Fruit fly (Drosophila melanogaster) whole organism, pupa: ENCODE results near the gene CG4424.

Experiments used
- CG10348 ChIP-seq: fragments of 200-800 bp; sonication (Bioruptor generic); IDR thresholded peaks from 2 replicates; pipeline ENCODE4 v1.3.6; 2022; ENCODE audit warnings: missing biosample characterization, missing genetic modification characterization
- CG12605 ChIP-seq: fragments of 200-800 bp; sonication (Bioruptor generic); IDR thresholded peaks from 2 replicates; pipeline ENCODE4 v1.3.6; 2022; ENCODE audit warnings: missing biosample characterization, missing genetic modification characterization
- CG13204 ChIP-seq: fragments of 200-800 bp; sonication (Bioruptor generic); optimal IDR thresholded peaks from 2 replicates; lab custom pipeline; 2018; ENCODE audit warnings: missing biosample characterization, mild to moderate bottlenecking, missing genetic modification characterization, moderate library complexity
- CG14655 ChIP-seq: fragments of 200-800 bp; sonication (Bioruptor generic); optimal IDR thresholded peaks from 3 replicates; lab custom pipeline; 2017; ENCODE audit warnings: mild to moderate bottlenecking, missing biosample characterization, missing genetic modification reagents, missing genetic modification characterization
- CG15710 ChIP-seq: fragments of 200-800 bp; sonication (Bioruptor generic); optimal IDR thresholded peaks from 2 replicates; lab custom pipeline; 2018; ENCODE audit warnings: missing biosample characterization, mild to moderate bottlenecking, missing genetic modification characterization, moderate library complexity
- CG17806 ChIP-seq: fragments of 200-800 bp; sonication (Bioruptor generic); optimal IDR thresholded peaks from 2 replicates; lab custom pipeline; 2018; ENCODE audit warnings: missing biosample characterization, mild to moderate bottlenecking, missing genetic modification characterization, moderate library complexity
- CG32121 ChIP-seq: fragments of 200-800 bp; sonication (Bioruptor generic); IDR thresholded peaks from 2 replicates; pipeline ENCODE4 v1.3.6; 2022; ENCODE audit warnings: missing biosample characterization, missing genetic modification characterization
- CG34367 ChIP-seq: fragments of 200-800 bp; sonication (Bioruptor generic); optimal IDR thresholded peaks from 2 replicates; lab custom pipeline; 2018; ENCODE audit warnings: missing biosample characterization, mild to moderate bottlenecking, missing genetic modification characterization
- CG4496 ChIP-seq: fragments of 200-800 bp; sonication (Bioruptor generic); IDR thresholded peaks from 3 replicates; pipeline ENCODE4 v1.3.6; 2022; ENCODE audit warnings: missing biosample characterization, missing genetic modification characterization
- CG8159 ChIP-seq: fragments of 200-800 bp; sonication (Bioruptor generic); optimal IDR thresholded peaks from 3 replicates; lab custom pipeline; 2018; ENCODE audit warnings: missing biosample characterization, mild to moderate bottlenecking, missing genetic modification characterization, moderate library complexity
- CG8301 ChIP-seq: fragments of 200-800 bp; sonication (Bioruptor generic); optimal IDR thresholded peaks from 2 replicates; lab custom pipeline; 2018; ENCODE audit warnings: missing biosample characterization, mild to moderate bottlenecking, missing genetic modification characterization
- CG9948 ChIP-seq: fragments of 200-800 bp; sonication (Bioruptor generic); optimal IDR thresholded peaks from 2 replicates; lab custom pipeline; 2018; ENCODE audit warnings: missing biosample characterization, mild to moderate bottlenecking, missing genetic modification characterization, moderate library complexity
- D1 ChIP-seq: fragments of 200-800 bp; sonication (Bioruptor generic); optimal IDR thresholded peaks from 2 replicates; lab custom pipeline; 2018; ENCODE audit warnings: missing biosample characterization, mild to moderate bottlenecking, missing genetic modification characterization, moderate library complexity
- EcR ChIP-seq: fragments of 200-800 bp; sonication (Bioruptor generic); optimal IDR thresholded peaks from 3 replicates; lab custom pipeline; 2019; ENCODE audit warnings: missing biosample characterization, missing genetic modification characterization, mild to moderate bottlenecking, moderate library complexity, missing genetic modification reagents
- Ets98B ChIP-seq: fragments of 200-800 bp; sonication (Bioruptor generic); IDR thresholded peaks from 2 replicates; pipeline ENCODE4 v1.3.6; 2022; ENCODE audit warnings: missing biosample characterization, missing genetic modification characterization
- Pif1A ChIP-seq: fragments of 200-800 bp; sonication (Bioruptor generic); optimal IDR thresholded peaks from 3 replicates; lab custom pipeline; 2016; ENCODE audit warnings: missing biosample characterization, missing genetic modification characterization
- Pif1B ChIP-seq: fragments of 200-800 bp; sonication (Bioruptor generic); optimal IDR thresholded peaks from 3 replicates; lab custom pipeline; 2016; ENCODE audit warnings: missing biosample characterization, missing genetic modification characterization
- Snoo ChIP-seq: fragments of 200-800 bp; sonication (Bioruptor generic); optimal IDR thresholded peaks from 3 replicates; lab custom pipeline; 2017; ENCODE audit warnings: missing biosample characterization, mild to moderate bottlenecking, missing genetic modification characterization, inconsistent platforms
- fd96Ca ChIP-seq: fragments of 200-800 bp; sonication (Bioruptor generic); IDR thresholded peaks from 3 replicates; pipeline ENCODE4 v1.3.6; 2022; ENCODE audit warnings: missing biosample characterization, missing genetic modification characterization
- gl ChIP-seq: fragments of 200-800 bp; sonication (Bioruptor generic); optimal IDR thresholded peaks from 2 replicates; lab custom pipeline; 2018; ENCODE audit warnings: missing biosample characterization, mild to moderate bottlenecking, missing genetic modification characterization
- rn ChIP-seq: fragments of 200-800 bp; sonication (Bioruptor generic); IDR thresholded peaks from 2 replicates; pipeline ENCODE4 v1.3.6; 2022; ENCODE audit warnings: missing biosample characterization, missing genetic modification characterization

Gene CG4424

dm6 chr3R:20021152-20021769 lies 6.6 kb downstream of the CG4424 start, which contains the start of the genes PIG-L and psidin:
PIG-L (minus strand) TSS chr3R:20021338.
psidin (plus strand) TSS chr3R:20021704.
- TF ChIP-seq CG10348 (GFP tag; lab: Robert Waterston, UW) (no peak), CG4496 (GFP tag; lab: Robert Waterston, UW) (peak; percentile 39; the same call in 2 of the 3 replicates), Ets98B (GFP tag; lab: Robert Waterston, UW) (peak; percentile 30; the same call in 1 of the 2 replicates), D1 (tag; lab: Kevin White, UChicago) (no peak), CG13204 (no peak), gl (tag; lab: Kevin White, UChicago) (no peak), CG32121 (GFP tag; lab: Robert Waterston, UW) (peak; percentile 66), CG8301 (peak; percentile 51), Snoo (tag; lab: Kevin White, UChicago) (peak; percentile 85), CG12605 (GFP tag; lab: Robert Waterston, UW) (peak; percentile 52), fd96Ca (GFP tag; lab: Robert Waterston, UW) (peak; percentile 62; the same call in 2 of the 3 replicates), CG15710 (peak; percentile 88), CG8159 (tag; lab: Kevin White, UChicago) (peak; percentile 72), CG34367 (tag; lab: Kevin White, UChicago) (peak; percentile 83), CG17806 (tag; lab: Kevin White, UChicago) (peak; percentile 46), Pif1A (GFP tag; lab: Kevin White, UChicago) (no peak), CG9948 (tag; lab: Kevin White, UChicago) (peak; percentile 81), rn (peak; percentile 23)

- TF ChIP-seq CG8301 (no peak), Ets98B (GFP tag; lab: Robert Waterston, UW) (no peak), gl (tag; lab: Kevin White, UChicago) (no peak), CG15710 (no peak), EcR (GFP tag; lab: Kevin White, UChicago) (no peak), CG12605 (GFP tag; lab: Robert Waterston, UW) (no peak), CG17806 (tag; lab: Kevin White, UChicago) (no peak), CG14655 (GFP tag; lab: Kevin White, UChicago) (no peak), rn (no peak), Pif1B (GFP tag; lab: Kevin White, UChicago) (no peak), Snoo (tag; lab: Kevin White, UChicago) (no peak), CG34367 (tag; lab: Kevin White, UChicago) (no peak)
These were observed 14.4 kb downstream of the CG4424 start, which contains the start of the genes CG17190 and CG4836 for dm6 chr3R:20013404-20013922. CG17190 (minus strand) TSS chr3R:20013504. CG4836 (plus strand) TSS chr3R:20013872.

- no peak for TF ChIP-seq EcR (GFP tag; lab: Kevin White, UChicago)
- TF ChIP-seq CG17806 (tag; lab: Kevin White, UChicago), result no peak
- no peak for TF ChIP-seq CG10348 (GFP tag; lab: Robert Waterston, UW)
- TF ChIP-seq CG34367 (tag; lab: Kevin White, UChicago), result no peak
- no peak for TF ChIP-seq Snoo (tag; lab: Kevin White, UChicago)
- no peak for TF ChIP-seq D1 (tag; lab: Kevin White, UChicago)
- TF ChIP-seq CG14655 (GFP tag; lab: Kevin White, UChicago), result no peak
- no peak for TF ChIP-seq rn
- TF ChIP-seq CG32121 (GFP tag; lab: Robert Waterston, UW), result no peak
- no peak for TF ChIP-seq CG9948 (tag; lab: Kevin White, UChicago)
- TF ChIP-seq Pif1A (GFP tag; lab: Kevin White, UChicago), result no peak
- TF ChIP-seq CG15710, result no peak
These were observed 15.2 kb downstream of the CG4424 start for dm6 chr3R:20012688-20013087.

- no peak for TF ChIP-seq Pif1A (GFP tag; lab: Kevin White, UChicago)
- TF ChIP-seq CG12605 (GFP tag; lab: Robert Waterston, UW), result no peak
- no peak for TF ChIP-seq CG32121 (GFP tag; lab: Robert Waterston, UW)
- no peak for TF ChIP-seq CG8301
- no peak for TF ChIP-seq D1 (tag; lab: Kevin White, UChicago)
These were observed 16.9 kb downstream of the CG4424 start for dm6 chr3R:20010942-20011341.

dm6 chr3R:20008372-20009051 lies 19.3 kb downstream of the CG4424 start, which contains the start of the genes Hs6st and MED25:
Hs6st (minus strand) TSS chr3R:20008512.
MED25 (plus strand) TSS chr3R:20008947.
- TF ChIP-seq CG8159 (tag; lab: Kevin White, UChicago) (peak; percentile 66), CG12605 (GFP tag; lab: Robert Waterston, UW) (peak; percentile 5; the same call in 1 of the 2 replicates), CG14655 (GFP tag; lab: Kevin White, UChicago) (no peak), fd96Ca (GFP tag; lab: Robert Waterston, UW) (no peak), CG8301 (no peak), CG10348 (GFP tag; lab: Robert Waterston, UW) (no peak), CG13204 (no peak), gl (tag; lab: Kevin White, UChicago) (no peak), CG34367 (tag; lab: Kevin White, UChicago) (no peak), CG4496 (GFP tag; lab: Robert Waterston, UW) (peak; percentile 50; the same call in 2 of the 3 replicates), Snoo (tag; lab: Kevin White, UChicago) (no peak), CG15710 (peak; percentile 13), Ets98B (GFP tag; lab: Robert Waterston, UW) (peak; percentile 5; the same call in 1 of the 2 replicates), CG32121 (GFP tag; lab: Robert Waterston, UW) (no peak; the same call in 1 of the 2 replicates), Pif1B (GFP tag; lab: Kevin White, UChicago) (no peak), rn (no peak), CG17806 (tag; lab: Kevin White, UChicago) (no peak), CG9948 (tag; lab: Kevin White, UChicago) (peak; percentile 40), D1 (tag; lab: Kevin White, UChicago) (no peak), Pif1A (GFP tag; lab: Kevin White, UChicago) (no peak)
